Fruit fly (Drosophila melanogaster) whole organism, embryonic: ENCODE measurements around the gene Ldaf1.

Experiments used
- Atf6 ChIP-seq: fragments of 200-800 bp; sonication (Bioruptor generic); IDR thresholded peaks from 2 replicates; pipeline ENCODE4 v1.3.6; 2022; ENCODE audit warnings: missing biosample characterization, missing genetic modification characterization
- B-H2 ChIP-seq: fragments of 200-800 bp; sonication (Bioruptor generic); optimal IDR thresholded peaks from 2 replicates; lab custom pipeline; 2018; ENCODE audit warnings: missing biosample characterization, mild to moderate bottlenecking, missing genetic modification characterization
- CG10959 ChIP-seq: fragments of 200-800 bp; sonication (Bioruptor generic); IDR thresholded peaks from 2 replicates; pipeline ENCODE4 v1.3.6; 2022; ENCODE audit warnings: missing biosample characterization, missing genetic modification characterization
- CG11247 ChIP-seq: fragments of 200-800 bp; sonication (Bioruptor generic); IDR thresholded peaks from 2 replicates; pipeline ENCODE4 v1.3.6; 2022; ENCODE audit warnings: missing biosample characterization, missing genetic modification characterization
- CG12391 ChIP-seq: fragments of 200-800 bp; sonication (Bioruptor generic); optimal IDR thresholded peaks from 3 replicates; lab custom pipeline; 2018; ENCODE audit warnings: missing biosample characterization, mild to moderate bottlenecking, missing genetic modification characterization, moderate library complexity
- CG13775 ChIP-seq: fragments of 200-800 bp; sonication (Bioruptor generic); optimal IDR thresholded peaks from 3 replicates; lab custom pipeline; 2017; ENCODE audit warnings: missing biosample characterization, mild to moderate bottlenecking, missing genetic modification characterization
- CG14014 ChIP-seq: fragments of 200-800 bp; sonication (Bioruptor generic); IDR thresholded peaks from 2 replicates; pipeline ENCODE4 v1.3.6; 2022; ENCODE audit warnings: missing biosample characterization, missing genetic modification characterization
- CG14441 ChIP-seq: fragments of 200-800 bp; sonication (Bioruptor generic); IDR thresholded peaks from 2 replicates; pipeline ENCODE4 v1.3.6; 2022; ENCODE audit warnings: missing biosample characterization, missing genetic modification characterization
- CG16779 ChIP-seq: fragments of 200-800 bp; sonication (Bioruptor generic); IDR thresholded peaks from 2 replicates; pipeline ENCODE4 v1.3.6; 2022; ENCODE audit warnings: missing biosample characterization, missing genetic modification characterization
- CG17328 ChIP-seq: fragments of 200-800 bp; sonication (Bioruptor generic); IDR thresholded peaks from 2 replicates; pipeline ENCODE4 v1.3.6; 2022; ENCODE audit warnings: missing biosample characterization, missing genetic modification characterization
- CG17385 ChIP-seq: fragments of 200-800 bp; sonication (Bioruptor generic); optimal IDR thresholded peaks from 3 replicates; lab custom pipeline; 2018; ENCODE audit warnings: missing biosample characterization, mild to moderate bottlenecking, missing genetic modification characterization
- CG17612 ChIP-seq: fragments of 200-800 bp; sonication (Bioruptor generic); IDR thresholded peaks from 2 replicates; pipeline ENCODE4 v1.3.6; 2022; ENCODE audit warnings: missing biosample characterization, missing genetic modification characterization
- CG2129 ChIP-seq: fragments of 200-800 bp; sonication (Bioruptor generic); IDR thresholded peaks from 2 replicates; pipeline ENCODE4 v1.3.6; 2022; ENCODE audit warnings: missing biosample characterization, missing genetic modification characterization; ENCODE audit not compliant: partially characterized antibody
- CG2678 ChIP-seq: fragments of 200-800 bp; sonication (Bioruptor generic); optimal IDR thresholded peaks from 3 replicates; lab custom pipeline; 2019; ENCODE audit warnings: missing biosample characterization, mild to moderate bottlenecking, missing genetic modification characterization, moderate library complexity
- CG31365 ChIP-seq: fragments of 200-800 bp; sonication (Bioruptor generic); optimal IDR thresholded peaks from 2 replicates; lab custom pipeline; 2018; ENCODE audit warnings: missing biosample characterization, mild to moderate bottlenecking, missing genetic modification characterization
- CG34376 ChIP-seq: fragments of 200-800 bp; sonication (Bioruptor generic); optimal IDR thresholded peaks from 2 replicates; lab custom pipeline; 2018; ENCODE audit warnings: missing biosample characterization, mild to moderate bottlenecking, missing genetic modification characterization
- CG3847 ChIP-seq: fragments of 200-800 bp; sonication (Bioruptor generic); IDR thresholded peaks from 2 replicates; pipeline ENCODE4 v1.3.6; 2022; ENCODE audit warnings: missing biosample characterization, missing genetic modification characterization
- CG7987 ChIP-seq: fragments of 200-800 bp; sonication (Bioruptor generic); optimal IDR thresholded peaks from 2 replicates; lab custom pipeline; 2018; ENCODE audit warnings: missing biosample characterization, mild to moderate bottlenecking, missing genetic modification characterization, moderate library complexity
- CG8290 ChIP-seq, 3 experiments: fragments of 200-800 bp; sonication (Bioruptor generic); optimal IDR thresholded peaks; 2 replicates each; lab custom pipeline; 2016 to 2019; ENCODE audit warnings: missing biosample characterization in 3 of 3, missing genetic modification characterization in 3 of 3, mild to moderate bottlenecking in 2 of 3, moderate library complexity in 1 of 3
- CG8388 ChIP-seq: fragments of 200-800 bp; sonication (Bioruptor generic); optimal IDR thresholded peaks from 2 replicates; lab custom pipeline; 2019; ENCODE audit warnings: missing biosample characterization, mild to moderate bottlenecking, missing genetic modification characterization, moderate library complexity
- CG9215 ChIP-seq: fragments of 200-800 bp; sonication (Bioruptor generic); IDR thresholded peaks from 2 replicates; pipeline ENCODE4 v1.3.6; 2022; ENCODE audit warnings: missing biosample characterization, missing genetic modification characterization
- CG9609 ChIP-seq: fragments of 200-800 bp; sonication (Bioruptor generic); optimal IDR thresholded peaks from 3 replicates; lab custom pipeline; 2016; ENCODE audit warnings: missing biosample characterization, missing genetic modification characterization
- CoRest ChIP-seq: fragments of 200-800 bp; sonication (Bioruptor generic); optimal IDR thresholded peaks from 3 replicates; lab custom pipeline; 2018; ENCODE audit warnings: missing biosample characterization, mild to moderate bottlenecking, missing genetic modification characterization, moderate library complexity
- Dll ChIP-seq: fragments of 200-800 bp; sonication (Bioruptor generic); IDR thresholded peaks from 4 replicates; pipeline ENCODE4 v1.3.6; 2022; ENCODE audit warnings: missing biosample characterization, missing genetic modification characterization; ENCODE audit not compliant: partially characterized antibody
- Gug ChIP-seq: fragments of 200-800 bp; sonication (Bioruptor generic); IDR thresholded peaks from 4 replicates; pipeline ENCODE4 v1.3.6; 2022; ENCODE audit warnings: missing biosample characterization, missing genetic modification characterization
- H2.0 ChIP-seq: fragments of 200-800 bp; sonication (Bioruptor generic); IDR thresholded peaks from 2 replicates; pipeline ENCODE4 v1.3.6; 2022; ENCODE audit warnings: missing biosample characterization, missing genetic modification characterization
- NfI ChIP-seq: fragments of 200-800 bp; sonication (Bioruptor generic); optimal IDR thresholded peaks from 3 replicates; lab custom pipeline; 2018; ENCODE audit warnings: missing biosample characterization, mild to moderate bottlenecking, missing genetic modification characterization, moderate library complexity
- Vsx1 ChIP-seq: fragments of 200-800 bp; sonication (Bioruptor generic); optimal IDR thresholded peaks from 2 replicates; lab custom pipeline; 2017; ENCODE audit warnings: missing biosample characterization, mild to moderate bottlenecking, missing genetic modification characterization, missing genetic modification reagents
- Xrp1 ChIP-seq: fragments of 200-800 bp; sonication (Bioruptor generic); IDR thresholded peaks from 2 replicates; pipeline ENCODE4 v1.3.6; 2022; ENCODE audit warnings: missing biosample characterization, missing genetic modification characterization
- al ChIP-seq: fragments of 200-800 bp; sonication (Bioruptor generic); IDR thresholded peaks from 2 replicates; pipeline ENCODE4 v1.3.6; 2022; ENCODE audit warnings: missing biosample characterization, missing genetic modification characterization
- caup ChIP-seq: fragments of 200-800 bp; sonication (Bioruptor generic); optimal IDR thresholded peaks from 3 replicates; lab custom pipeline; 2017; ENCODE audit warnings: missing biosample characterization, mild to moderate bottlenecking, missing genetic modification characterization, moderate library complexity; ENCODE audit not compliant: severe bottlenecking
- danr ChIP-seq: fragments of 200-800 bp; sonication (Bioruptor generic); IDR thresholded peaks from 2 replicates; pipeline ENCODE4 v1.3.6; 2022; ENCODE audit warnings: missing biosample characterization, missing genetic modification characterization
- eve ChIP-seq, 2 experiments: fragments of >200 bp; optimal IDR thresholded peaks; 2 replicates each; lab custom pipeline; 2017; ENCODE audit warnings: missing biosample characterization in 2 of 2, missing genetic modification characterization in 2 of 2
- fd3F ChIP-seq: fragments of 200-800 bp; sonication (Bioruptor generic); optimal IDR thresholded peaks from 2 replicates; lab custom pipeline; 2018; ENCODE audit warnings: missing biosample characterization, mild to moderate bottlenecking, missing genetic modification characterization, moderate library complexity
- h ChIP-seq: fragments of >200 bp; optimal IDR thresholded peaks from 2 replicates; lab custom pipeline; 2017
- insv ChIP-seq, 2 experiments: fragments of 200-800 bp; sonication (Bioruptor generic); optimal IDR thresholded peaks; 3 replicates each; lab custom pipeline; 2016 to 2018; ENCODE audit warnings: missing biosample characterization in 2 of 2, missing genetic modification characterization in 2 of 2
- kni ChIP-seq: fragments of 200-800 bp; sonication (Bioruptor generic); optimal IDR thresholded peaks from 3 replicates; lab custom pipeline; 2017; ENCODE audit warnings: mild to moderate bottlenecking, missing biosample characterization, missing genetic modification reagents, missing genetic modification characterization
- maf-S ChIP-seq: fragments of 200-800 bp; sonication (Bioruptor generic); optimal IDR thresholded peaks from 2 replicates; lab custom pipeline; 2016; ENCODE audit warnings: missing biosample characterization, missing genetic modification characterization
- pb ChIP-seq: fragments of 200-800 bp; sonication (Bioruptor generic); optimal IDR thresholded peaks from 3 replicates; lab custom pipeline; 2016; ENCODE audit warnings: missing biosample characterization, missing genetic modification characterization
- pum ChIP-seq: fragments of 200-800 bp; sonication (Bioruptor generic); optimal IDR thresholded peaks from 2 replicates; lab custom pipeline; 2016; ENCODE audit warnings: missing biosample characterization, missing genetic modification characterization
- salm ChIP-seq: fragments of 200-800 bp; sonication (Bioruptor generic); optimal IDR thresholded peaks from 2 replicates; lab custom pipeline; 2018; ENCODE audit warnings: missing biosample characterization, mild to moderate bottlenecking, missing genetic modification characterization
- scrt ChIP-seq: fragments of 200-800 bp; sonication (Bioruptor generic); optimal IDR thresholded peaks from 2 replicates; lab custom pipeline; 2018; ENCODE audit warnings: missing biosample characterization, mild to moderate bottlenecking, missing genetic modification characterization, moderate library complexity
- slp2 ChIP-seq: fragments of 200-800 bp; sonication (Bioruptor generic); optimal IDR thresholded peaks from 2 replicates; lab custom pipeline; 2016; ENCODE audit warnings: missing biosample characterization, missing genetic modification characterization
- ssp ChIP-seq: fragments of 200-800 bp; sonication (Bioruptor generic); IDR thresholded peaks from 2 replicates; pipeline ENCODE4 v1.3.6; 2022; ENCODE audit warnings: missing biosample characterization, missing genetic modification characterization
- stwl ChIP-seq: fragments of 200-800 bp; sonication (Bioruptor generic); optimal IDR thresholded peaks from 3 replicates; lab custom pipeline; 2018; ENCODE audit warnings: missing biosample characterization, mild to moderate bottlenecking, missing genetic modification characterization, moderate library complexity
- tin ChIP-seq: fragments of 200-800 bp; sonication (Bioruptor generic); optimal IDR thresholded peaks from 3 replicates; lab custom pipeline; 2016; ENCODE audit warnings: missing biosample characterization, missing genetic modification characterization
- toy ChIP-seq: fragments of 200-800 bp; sonication (Bioruptor generic); IDR thresholded peaks from 2 replicates; pipeline ENCODE4 v1.3.6; 2022; ENCODE audit warnings: missing biosample characterization, missing genetic modification characterization
- trh ChIP-seq: fragments of 200-800 bp; sonication (Bioruptor generic); optimal IDR thresholded peaks from 2 replicates; lab custom pipeline; 2016; ENCODE audit warnings: missing biosample characterization, missing genetic modification characterization

Ldaf1 gene

dm6 chrX:1943337-1944244 lies 41.9 kb upstream of the Ldaf1 start (continued):
- TF ChIP-seq Atf6 (GFP tag; lab: Robert Waterston, UW) = no peak; the same call in 1 of the 2 replicates
- TF ChIP-seq CG31365 (tag; lab: Kevin White, UChicago) = no peak
- peak; percentile 42 for TF ChIP-seq CG3847
- TF ChIP-seq NfI = peak; percentile 76
- peak; percentile 78 for TF ChIP-seq CG8388 (GFP tag; lab: Kevin White, UChicago)
- TF ChIP-seq pum = peak; percentile 60
- peak; percentile 40; the same call in 1 of the 2 replicates for TF ChIP-seq CG17328 (GFP tag; lab: Robert Waterston, UW)
- TF ChIP-seq CG2678 (tag; lab: Kevin White, UChicago) = peak; percentile 86
- peak; percentile 7; the same call in 1 of the 2 replicates for TF ChIP-seq H2.0
- no peak for TF ChIP-seq insv (GFP tag; optimal IDR thresholded peaks at IDR 0.05; lab: Kevin White, UChicago)
- TF ChIP-seq kni (GFP tag; lab: Kevin White, UChicago) = no peak
- TF ChIP-seq maf-S (GFP tag; lab: Kevin White, UChicago) = peak; percentile 44
- TF ChIP-seq CG13775 (GFP tag; lab: Kevin White, UChicago) = peak; percentile 50
- TF ChIP-seq CG10959 (GFP tag; lab: Robert Waterston, UW) = no peak
- TF ChIP-seq CG9215 (GFP tag; lab: Robert Waterston, UW) = peak; percentile 35; the same call in 1 of the 2 replicates
- TF ChIP-seq CG17385 (GFP tag; lab: Kevin White, UChicago) = peak; percentile 74
- peak; percentile 51 for TF ChIP-seq salm (tag; lab: Kevin White, UChicago)
- no peak for TF ChIP-seq CG34376
- TF ChIP-seq CG12391 (tag; lab: Kevin White, UChicago) = peak; percentile 81
- TF ChIP-seq B-H2 (GFP tag; lab: Kevin White, UChicago) = no peak
- TF ChIP-seq fd3F (GFP tag; lab: Kevin White, UChicago) = peak; percentile 47
- TF ChIP-seq ssp (GFP tag; lab: Robert Waterston, UW) = peak; percentile 14; the same call in 1 of the 2 replicates
- TF ChIP-seq trh (GFP tag; lab: Kevin White, UChicago) = peak; percentile 19
- TF ChIP-seq CG16779 (GFP tag; lab: Robert Waterston, UW) = no peak
- TF ChIP-seq CG14014 = no peak; the same call in 1 of the 2 replicates
- TF ChIP-seq stwl (tag; lab: Kevin White, UChicago) = no peak
- peak; percentile 77 for TF ChIP-seq slp2 (GFP tag; lab: Kevin White, UChicago)
- TF ChIP-seq CoRest (tag; lab: Kevin White, UChicago) = peak; percentile 86
- no peak for TF ChIP-seq CG8290 (GFP tag; optimal IDR thresholded peaks at IDR 0.05; lab: Kevin White, UChicago)
- TF ChIP-seq CG8290 (tag; optimal IDR thresholded peaks at IDR 0.05; lab: Kevin White, UChicago) = no peak
- peak; percentile 50 for TF ChIP-seq CG9609
- TF ChIP-seq CG17612 = 0 out of 2 replicates have a peak, but pooled peaks have one; percentile 17
- peak; percentile 5 for TF ChIP-seq caup (GFP tag; lab: Kevin White, UChicago)
- TF ChIP-seq pb (GFP tag; lab: Kevin White, UChicago) = peak; percentile 76
- TF ChIP-seq eve (GFP tag; optimal IDR thresholded peaks at IDR 0.05; lab: Kevin White, UChicago) = no peak
- no peak for TF ChIP-seq CG7987
- TF ChIP-seq toy (GFP tag; lab: Robert Waterston, UW) = no peak
- TF ChIP-seq Vsx1 (GFP tag; lab: Kevin White, UChicago) = peak; percentile 75
- TF ChIP-seq CG2129 (GFP tag; lab: Robert Waterston, UW) = no peak
- TF ChIP-seq Gug (GFP tag; lab: Robert Waterston, UW) = no peak; the same call in 3 of the 4 replicates
- TF ChIP-seq scrt (GFP tag; lab: Kevin White, UChicago) = peak; percentile 66
- TF ChIP-seq CG11247 (GFP tag; lab: Robert Waterston, UW) = peak; percentile 36; the same call in 1 of the 2 replicates
- TF ChIP-seq h (lab: Kevin White, UChicago) = no peak
- TF ChIP-seq CG14441 (GFP tag; lab: Robert Waterston, UW) = no peak
- TF ChIP-seq tin (GFP tag; lab: Kevin White, UChicago) = peak; percentile 53
- peak; percentile 37; the same call in 1 of the 2 replicates for TF ChIP-seq al
- TF ChIP-seq Xrp1 (GFP tag; lab: Robert Waterston, UW) = peak; percentile 65
- 0 out of 2 replicates have a peak, but pooled peaks have one; percentile 29 for TF ChIP-seq danr (GFP tag; lab: Robert Waterston, UW)
- no peak for TF ChIP-seq Dll
